Worm (Caenorhabditis elegans) whole organism, young adult: Measurements from ENCODE around the gene rnp-2.

Source experiments
- C17E4.6 ChIP-seq: fragments of 200-800 bp; sonication (Bioruptor generic); IDR thresholded peaks from 2 replicates; pipeline ENCODE4 v1.3.6; 2022; ENCODE audit warnings: missing genetic modification reagents, missing genetic modification characterization, missing compliant biosample characterization
- F33H1.4 ChIP-seq: fragments of 200-800 bp; sonication (Bioruptor generic); IDR thresholded peaks from 2 replicates; pipeline ENCODE4 v1.3.6; 2022; ENCODE audit warnings: missing genetic modification reagents, missing genetic modification characterization, missing compliant biosample characterization
- F55B11.4 ChIP-seq: sonication (generic microtip); optimal IDR thresholded peaks from 2 replicates; lab custom pipeline; 2016; ENCODE audit warnings: missing compliant biosample characterization, missing genetic modification characterization, borderline replicate concordance; ENCODE audit not compliant: insufficient read depth
- Y53G8AR.9 ChIP-seq: fragments of 200-800 bp; sonication (Bioruptor generic); conservative IDR thresholded peaks from 2 replicates; pipeline ENCODE4 v1.3.6; 2022; ENCODE audit warnings: missing genetic modification reagents, missing genetic modification characterization, missing compliant biosample characterization
- Y56A3A.18 ChIP-seq: fragments of 200-800 bp; sonication (Bioruptor generic); IDR thresholded peaks from 2 replicates; pipeline ENCODE4 v1.3.6; 2022; ENCODE audit warnings: missing genetic modification reagents, missing genetic modification characterization, missing compliant biosample characterization
- Y95B8A.8 ChIP-seq: fragments of 200-800 bp; sonication (Bioruptor generic); IDR thresholded peaks from 2 replicates; pipeline ENCODE4 v1.3.6; 2022; ENCODE audit warnings: missing genetic modification reagents, missing genetic modification characterization, missing compliant biosample characterization
- attf-6 ChIP-seq: fragments of 200-800 bp; sonication (Bioruptor generic); IDR thresholded peaks from 2 replicates; pipeline ENCODE4 v1.3.6; 2022; ENCODE audit warnings: missing genetic modification reagents, missing genetic modification characterization, missing compliant biosample characterization
- bed-2 ChIP-seq: fragments of 200-800 bp; sonication (Bioruptor generic); IDR thresholded peaks from 2 replicates; pipeline ENCODE4 v1.3.6; 2022; ENCODE audit warnings: missing genetic modification reagents, missing genetic modification characterization, missing compliant biosample characterization
- cebp-1 ChIP-seq, 2 experiments: fragments of 200-800 bp in 1 of 2; sonication (Bioruptor generic) in 1 of 2; sonication (generic microtip) in 1 of 2; IDR thresholded peaks in 1 of 2; optimal IDR thresholded peaks in 1 of 2; 2 replicates each; pipeline versions ENCODE4 v1.3.6 to Lab custom; 2017 to 2022; ENCODE audit warnings: missing compliant biosample characterization in 2 of 2, missing genetic modification characterization in 2 of 2, mild to moderate bottlenecking in 1 of 2, missing genetic modification reagents in 1 of 2, moderate library complexity in 1 of 2
- egrh-3 ChIP-seq: fragments of 200-800 bp; sonication (Bioruptor generic); IDR thresholded peaks from 2 replicates; pipeline ENCODE4 v1.3.6; 2022; ENCODE audit warnings: missing genetic modification reagents, missing genetic modification characterization, missing compliant biosample characterization
- ekl-4 ChIP-seq: fragments of 200-800 bp; sonication (Bioruptor generic); IDR thresholded peaks from 2 replicates; pipeline ENCODE4 v1.3.6; 2022; ENCODE audit warnings: missing genetic modification reagents, missing genetic modification characterization, missing compliant biosample characterization
- fkh-3 ChIP-seq: sonication (generic microtip); optimal IDR thresholded peaks from 2 replicates; lab custom pipeline; 2016; ENCODE audit warnings: mild to moderate bottlenecking, missing genetic modification characterization, missing compliant biosample characterization
- let-607 ChIP-seq, 2 experiments: fragments of 200-800 bp in 1 of 2; sonication (Bioruptor generic) in 1 of 2; sonication (generic microtip) in 1 of 2; optimal IDR thresholded peaks; 2 replicates each; lab custom pipeline; 2016 to 2018; ENCODE audit warnings: mild to moderate bottlenecking in 2 of 2, missing compliant biosample characterization in 2 of 2, missing genetic modification characterization in 2 of 2, moderate library complexity in 2 of 2, missing genotype in 1 of 2
- lin-35 ChIP-seq, 3 experiments: fragments of 150-350 bp in 2 of 3; sonication (generic microtip) in 1 of 3; optimal IDR thresholded peaks; 2 replicates each; lab custom pipeline; 2014 to 2018; ENCODE audit warnings: missing biosample characterization in 3 of 3, missing genetic modification characterization in 3 of 3, missing genetic modification reagents in 3 of 3
- lir-1 ChIP-seq: fragments of 200-800 bp; sonication (Bioruptor generic); conservative IDR thresholded peaks from 2 replicates; pipeline ENCODE4 v1.3.6; 2022; ENCODE audit warnings: missing genetic modification reagents, missing genetic modification characterization, missing compliant biosample characterization
- lsl-1 ChIP-seq: fragments of 200-800 bp; sonication (Bioruptor generic); optimal IDR thresholded peaks from 2 replicates; lab custom pipeline; 2018; ENCODE audit warnings: mild to moderate bottlenecking, missing genetic modification characterization, moderate library complexity, missing compliant biosample characterization
- madf-10 ChIP-seq: sonication (generic microtip); optimal IDR thresholded peaks from 2 replicates; lab custom pipeline; 2016; ENCODE audit warnings: mild to moderate bottlenecking, missing genetic modification characterization, missing compliant biosample characterization
- nhr-179 ChIP-seq: sonication (generic microtip); optimal IDR thresholded peaks from 2 replicates; lab custom pipeline; 2016; ENCODE audit warnings: mild to moderate bottlenecking, missing genetic modification characterization, missing compliant biosample characterization
- pha-4 ChIP-seq: fragments of 150-350 bp; sonication (generic microtip); optimal IDR thresholded peaks from 2 replicates; lab custom pipeline; 2014; ENCODE audit warnings: missing biosample characterization, missing genetic modification reagents, missing genetic modification characterization
- rcor-1 ChIP-seq: fragments of 200-800 bp; sonication (Bioruptor generic); IDR thresholded peaks from 2 replicates; pipeline ENCODE4 v1.3.6; 2022; ENCODE audit warnings: missing genetic modification reagents, missing genetic modification characterization, missing compliant biosample characterization
- tbp1 ChIP-seq: fragments of 200-800 bp; sonication (Bioruptor generic); optimal IDR thresholded peaks from 2 replicates; lab custom pipeline; 2018; ENCODE audit warnings: mild to moderate bottlenecking, missing genetic modification characterization, missing compliant biosample characterization
- zfh-2 ChIP-seq: fragments of 200-800 bp; sonication (Bioruptor generic); conservative IDR thresholded peaks from 2 replicates; pipeline ENCODE4 v1.3.6; 2022; ENCODE audit warnings: missing genetic modification reagents, missing genetic modification characterization, missing compliant biosample characterization
- ztf-18 ChIP-seq: sonication (generic microtip); optimal IDR thresholded peaks from 2 replicates; lab custom pipeline; 2016; ENCODE audit warnings: missing genotype, mild to moderate bottlenecking, missing genetic modification characterization, missing compliant biosample characterization
- ztf-3 ChIP-seq: fragments of 200-800 bp; sonication (Bioruptor generic); optimal IDR thresholded peaks from 2 replicates; lab custom pipeline; 2018; ENCODE audit warnings: mild to moderate bottlenecking, missing genetic modification characterization, missing compliant biosample characterization
- ztf-6 ChIP-seq: fragments of 200-800 bp; sonication (Bioruptor generic); IDR thresholded peaks from 2 replicates; pipeline ENCODE4 v1.3.6; 2022; ENCODE audit warnings: missing genetic modification reagents, missing genetic modification characterization, missing compliant biosample characterization

The rnp-2 gene

ce11 chrIV:4215349-4215748, 43.5 kb downstream of the rnp-2 start (continued):
- TF ChIP-seq let-607 (tag; optimal IDR thresholded peaks at IDR 0.05; lab: Kevin White, UChicago) (no peak), C17E4.6 (GFP tag; lab: Robert Waterston, UW) (no peak), ztf-6 (GFP tag; lab: Robert Waterston, UW) (no peak), ekl-4 (GFP tag; lab: Robert Waterston, UW) (no peak), ztf-18 (no peak), rcor-1 (GFP tag; lab: Robert Waterston, UW) (no peak), cebp-1 (GFP tag; IDR thresholded peaks at IDR 0.05; lab: Robert Waterston, UW) (no peak), cebp-1 (tag; optimal IDR thresholded peaks at IDR 0.05; lab: Kevin White, UChicago) (peak; percentile 36), madf-10 (tag; lab: Kevin White, UChicago) (no peak), F33H1.4 (GFP tag; lab: Robert Waterston, UW) (no peak), bed-2 (GFP tag; lab: Robert Waterston, UW) (no peak), lsl-1 (GFP tag; lab: Kevin White, UChicago) (no peak), tbp1 (GFP tag; lab: Kevin White, UChicago) (peak; percentile 5), F55B11.4 (tag; lab: Kevin White, UChicago) (no peak)

ce11 chrIV:4216099-4216894, 44.4 kb downstream of the rnp-2 start:
- TF ChIP-seq egrh-3 (GFP tag; lab: Robert Waterston, UW): peak; percentile 23; the same call in 1 of the 2 replicates
- no peak for TF ChIP-seq pha-4 (tag; lab: Kevin White, UChicago)
- peak; percentile 79 for TF ChIP-seq zfh-2
- no peak for TF ChIP-seq Y95B8A.8 (GFP tag; lab: Robert Waterston, UW)
- TF ChIP-seq, all 124 proteins: peak for 2

ce11 chrIV:4218276-4218675, 46.4 kb downstream of the rnp-2 start:
- 0 out of 2 replicates have a peak, but pooled peaks have one; percentile 39 for TF ChIP-seq Y56A3A.18 (GFP tag; lab: Robert Waterston, UW)
- TF ChIP-seq nhr-179: no peak
- TF ChIP-seq, all 124 proteins: peak for 1

- TF ChIP-seq ztf-6 (GFP tag; lab: Robert Waterston, UW) (no peak), fkh-3 (tag; lab: Kevin White, UChicago) (no peak), lin-35 (GFP tag; optimal IDR thresholded peaks at IDR 0.05; lab: Kevin White, UChicago) (no peak), attf-6 (no peak), ztf-3 (no peak), Y53G8AR.9 (GFP tag; lab: Robert Waterston, UW) (no peak), lir-1 (no peak)
Observed at ce11 chrIV:4219983-4220382, 48.1 kb downstream of the rnp-2 start, which contains the start of gene F30B5.11. Gene F30B5.11 (minus strand): TSS chrIV:4220083.
